Worm (Caenorhabditis elegans): Measurements from ENCODE around the gene ZC239.5.

DNA sequence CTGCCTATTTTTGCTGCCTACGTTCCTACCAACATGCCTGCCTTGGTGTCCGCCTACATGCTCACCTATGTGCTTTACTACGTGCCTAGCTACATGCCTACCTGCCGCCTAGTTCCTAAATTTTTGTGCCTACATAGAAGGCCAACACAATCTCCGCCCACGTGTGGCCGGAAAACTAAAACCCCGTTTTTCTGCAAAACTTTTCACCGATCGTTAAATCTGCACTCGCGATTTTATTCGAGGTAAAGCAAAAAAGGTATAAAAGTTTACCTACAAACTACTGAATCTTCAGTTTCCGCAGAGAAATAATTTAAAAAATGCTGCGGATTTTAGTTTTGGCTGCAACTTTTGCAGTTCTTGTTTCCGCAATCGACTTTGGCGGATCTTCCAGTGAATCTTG lies 38.9 kb downstream of the ZC239.5 start, which contains the start of gene clec-124:
- TF ChIP-seq flt-1 (GFP tag; IDR thresholded peaks at IDR 0.05): no peak
- TF ChIP-seq B0310.2 (tag; optimal IDR thresholded peaks at IDR 0.05): no peak
- no peak for TF ChIP-seq ama-1 (optimal IDR thresholded peaks at IDR 0.05)
- no peak for TF ChIP-seq F13C5.2 (tag; optimal IDR thresholded peaks at IDR 0.05)
- TF ChIP-seq ets-7 (tag; optimal IDR thresholded peaks at IDR 0.05): no peak
- TF ChIP-seq tra-4 (tag; optimal IDR thresholded peaks at IDR 0.05): no peak
- no peak for TF ChIP-seq hmbx-1 (tag; optimal IDR thresholded peaks at IDR 0.05)
- no peak for TF ChIP-seq scrt-1 (GFP tag; IDR thresholded peaks at IDR 0.05)
- TF ChIP-seq tbx-37 (GFP tag; conservative IDR thresholded peaks at IDR 0.05): no peak
- TF ChIP-seq tbx-11 (GFP tag; IDR thresholded peaks at IDR 0.05): no peak
- no peak for TF ChIP-seq sea-1 (GFP tag; conservative IDR thresholded peaks at IDR 0.05)
- no peak for TF ChIP-seq ceh-13 (GFP tag; optimal IDR thresholded peaks at IDR 0.05)

Data from whole organism, early embryonic.